Fruit fly (Drosophila melanogaster) whole organism, wandering third instar larva: ENCODE results near the gene CG12684.

ENCODE experiments used
- Abd-B ChIP-seq: fragments of >200 bp; optimal IDR thresholded peaks from 2 replicates; lab custom pipeline; 2017; ENCODE audit warnings: missing biosample characterization, missing genetic modification characterization
- CG32264 ChIP-seq: fragments of 200-800 bp; sonication (Bioruptor generic); optimal IDR thresholded peaks from 2 replicates; lab custom pipeline; 2016; ENCODE audit warnings: missing biosample characterization, missing genetic modification characterization
- CG9705 ChIP-seq: fragments of 200-800 bp; sonication (Bioruptor generic); optimal IDR thresholded peaks from 2 replicates; lab custom pipeline; 2018; ENCODE audit warnings: missing biosample characterization, mild to moderate bottlenecking, missing genetic modification characterization
- CrebA ChIP-seq: fragments of 200-800 bp; sonication (Bioruptor generic); optimal IDR thresholded peaks from 2 replicates; lab custom pipeline; 2016; ENCODE audit warnings: missing biosample characterization, mild to moderate bottlenecking, missing genetic modification characterization, borderline replicate concordance
- Dfd ChIP-seq: fragments of >200 bp; optimal IDR thresholded peaks from 2 replicates; lab custom pipeline; 2017; ENCODE audit warnings: missing biosample characterization, missing genetic modification characterization
- Dif ChIP-seq: fragments of 200-275, 200-300 bp; sonication (Bioruptor generic); optimal IDR thresholded peaks from 2 replicates; lab custom pipeline; 2018; ENCODE audit warnings: missing biosample characterization, missing genetic modification characterization; ENCODE audit not compliant: partially characterized antibody
- GATAd ChIP-seq: sonication (Bioruptor generic); optimal IDR thresholded peaks from 2 replicates; lab custom pipeline; 2016; ENCODE audit warnings: missing biosample characterization, missing genetic modification characterization
- HLH106 ChIP-seq: fragments of 200-800 bp; optimal IDR thresholded peaks from 3 replicates; lab custom pipeline; 2019; ENCODE audit warnings: missing biosample characterization, mild to moderate bottlenecking, missing genetic modification characterization, moderate library complexity
- Hnf4 ChIP-seq: fragments of 200-800 bp; sonication (Bioruptor generic); optimal IDR thresholded peaks from 2 replicates; lab custom pipeline; 2016; ENCODE audit warnings: missing biosample characterization, mild to moderate bottlenecking, missing genetic modification characterization
- Hr78 ChIP-seq: fragments of >200 bp; optimal IDR thresholded peaks from 2 replicates; lab custom pipeline; 2017; ENCODE audit warnings: missing biosample characterization, missing genetic modification characterization
- Hr83 ChIP-seq: fragments of 200-300 bp; sonication (Bioruptor generic); optimal IDR thresholded peaks from 2 replicates; lab custom pipeline; 2016; ENCODE audit warnings: missing biosample characterization, mild to moderate bottlenecking, missing genetic modification characterization, moderate library complexity; ENCODE audit not compliant: poor library complexity, severe bottlenecking
- Jra ChIP-seq: sonication (Bioruptor generic); optimal IDR thresholded peaks from 2 replicates; lab custom pipeline; 2016; ENCODE audit warnings: missing biosample characterization, missing genetic modification characterization
- Mio ChIP-seq: sonication (Bioruptor generic); optimal IDR thresholded peaks from 2 replicates; lab custom pipeline; 2016; ENCODE audit warnings: missing biosample characterization, missing genetic modification characterization
- Myc ChIP-seq: fragments of >200 bp; optimal IDR thresholded peaks from 2 replicates; lab custom pipeline; 2017
- N ChIP-seq: fragments of >200 bp; optimal IDR thresholded peaks from 2 replicates; lab custom pipeline; 2018; ENCODE audit warnings: missing biosample characterization, missing external identifiers, missing genetic modification characterization
- OdsH ChIP-seq: fragments of 200-800 bp; sonication (Bioruptor generic); optimal IDR thresholded peaks from 2 replicates; lab custom pipeline; 2016; ENCODE audit warnings: missing biosample characterization, mild to moderate bottlenecking, missing genetic modification characterization
- Rel ChIP-seq, 2 experiments: fragments of 200-800 bp; sonication (Bioruptor generic) in 1 of 2; optimal IDR thresholded peaks; 2 replicates in 1 of 2; 3 replicates in 1 of 2; lab custom pipeline; 2016 to 2019; ENCODE audit warnings: mild to moderate bottlenecking in 2 of 2, missing biosample characterization in 2 of 2, missing genetic modification characterization in 2 of 2, moderate library complexity in 1 of 2
- Sp1 ChIP-seq: fragments of 200-800 bp; sonication (Bioruptor generic); optimal IDR thresholded peaks from 3 replicates; lab custom pipeline; 2019; ENCODE audit warnings: missing biosample characterization, mild to moderate bottlenecking, missing genetic modification characterization, moderate library complexity
- Vsx2 ChIP-seq: fragments of 200-300, 225-300 bp; sonication (Bioruptor generic); optimal IDR thresholded peaks from 2 replicates; lab custom pipeline; 2018; ENCODE audit warnings: missing biosample characterization, missing genetic modification characterization; ENCODE audit not compliant: partially characterized antibody
- br ChIP-seq: fragments of 200-800 bp; sonication (Bioruptor generic); optimal IDR thresholded peaks from 2 replicates; lab custom pipeline; 2016; ENCODE audit warnings: missing biosample characterization, missing genetic modification characterization
- brk ChIP-seq: fragments of 200-800 bp; sonication (Bioruptor generic); optimal IDR thresholded peaks from 2 replicates; lab custom pipeline; 2016; ENCODE audit warnings: missing biosample characterization, mild to moderate bottlenecking, missing genetic modification characterization
- dl ChIP-seq, 2 experiments: fragments of 175-275, 200-275 bp in 1 of 2; fragments of 200-275 bp in 1 of 2; sonication (Bioruptor generic); optimal IDR thresholded peaks; lab custom pipeline; 2018; ENCODE audit warnings: mild to moderate bottlenecking in 2 of 2, missing biosample characterization in 2 of 2, missing genetic modification characterization in 2 of 2, moderate library complexity in 2 of 2; ENCODE audit not compliant: partially characterized antibody in 2 of 2, insufficient read depth in 1 of 2
- dmrt93B ChIP-seq: fragments of 200-800 bp; sonication (Bioruptor generic); optimal IDR thresholded peaks from 2 replicates; lab custom pipeline; 2018; ENCODE audit warnings: missing biosample characterization, mild to moderate bottlenecking, missing genetic modification characterization
- dsf ChIP-seq: sonication (Bioruptor generic); optimal IDR thresholded peaks from 2 replicates; lab custom pipeline; 2016; ENCODE audit warnings: missing biosample characterization, missing genetic modification characterization, borderline replicate concordance
- ey ChIP-seq: fragments of 200-800 bp; sonication (Bioruptor generic); optimal IDR thresholded peaks from 2 replicates; lab custom pipeline; 2016; ENCODE audit warnings: missing biosample characterization, missing genetic modification characterization
- foxo ChIP-seq, 2 experiments: fragments of 200-800 bp; sonication (Bioruptor generic); optimal IDR thresholded peaks; 2 replicates in 1 of 2; 3 replicates in 1 of 2; lab custom pipeline; 2016 to 2017; ENCODE audit warnings: missing biosample characterization in 2 of 2, missing genetic modification characterization in 2 of 2
- fru ChIP-seq: fragments of 200-800 bp; sonication (Bioruptor generic); optimal IDR thresholded peaks from 3 replicates; lab custom pipeline; 2016; ENCODE audit warnings: missing biosample characterization, mild to moderate bottlenecking, missing genetic modification characterization
- h ChIP-seq: fragments of 200-800 bp; sonication (Bioruptor generic); optimal IDR thresholded peaks from 3 replicates; lab custom pipeline; 2016; ENCODE audit warnings: missing biosample characterization, mild to moderate bottlenecking, missing genetic modification characterization
- jim ChIP-seq: fragments of 175-275, 200-325 bp; sonication (Bioruptor generic); optimal IDR thresholded peaks from 2 replicates; lab custom pipeline; 2016; ENCODE audit warnings: missing biosample characterization, mild to moderate bottlenecking, missing genetic modification characterization
- lola ChIP-seq: fragments of >200 bp; optimal IDR thresholded peaks from 2 replicates; lab custom pipeline; 2017; ENCODE audit warnings: missing biosample characterization, missing genetic modification characterization
- pan ChIP-seq: fragments of >200 bp; optimal IDR thresholded peaks from 2 replicates; lab custom pipeline; 2017
- psq ChIP-seq: fragments of 200-800 bp; sonication (Bioruptor generic); optimal IDR thresholded peaks from 3 replicates; lab custom pipeline; 2017; ENCODE audit warnings: missing biosample characterization, mild to moderate bottlenecking, missing genetic modification characterization, moderate library complexity
- rgr ChIP-seq: fragments of 200-800 bp; sonication (Bioruptor generic); optimal IDR thresholded peaks from 3 replicates; lab custom pipeline; 2016; ENCODE audit warnings: missing biosample characterization, mild to moderate bottlenecking, missing genetic modification characterization
- sage ChIP-seq: fragments of 200-800 bp; sonication (Bioruptor generic); optimal IDR thresholded peaks from 2 replicates; lab custom pipeline; 2016; ENCODE audit warnings: missing biosample characterization, mild to moderate bottlenecking, missing genetic modification characterization
- sv ChIP-seq: fragments of 200-800 bp; sonication (Bioruptor generic); optimal IDR thresholded peaks from 3 replicates; lab custom pipeline; 2016; ENCODE audit warnings: missing biosample characterization, missing genetic modification characterization
- tai ChIP-seq: sonication (Bioruptor generic); optimal IDR thresholded peaks from 2 replicates; lab custom pipeline; 2016; ENCODE audit warnings: missing biosample characterization, missing genetic modification characterization
- usp ChIP-seq: fragments of >200 bp; optimal IDR thresholded peaks from 2 replicates; lab custom pipeline; 2017; ENCODE audit warnings: missing biosample characterization, missing genetic modification characterization
- woc ChIP-seq: sonication (Bioruptor generic); optimal IDR thresholded peaks from 2 replicates; lab custom pipeline; 2016; ENCODE audit warnings: missing biosample characterization, mild to moderate bottlenecking, missing genetic modification characterization

CG12684 gene

DNA sequence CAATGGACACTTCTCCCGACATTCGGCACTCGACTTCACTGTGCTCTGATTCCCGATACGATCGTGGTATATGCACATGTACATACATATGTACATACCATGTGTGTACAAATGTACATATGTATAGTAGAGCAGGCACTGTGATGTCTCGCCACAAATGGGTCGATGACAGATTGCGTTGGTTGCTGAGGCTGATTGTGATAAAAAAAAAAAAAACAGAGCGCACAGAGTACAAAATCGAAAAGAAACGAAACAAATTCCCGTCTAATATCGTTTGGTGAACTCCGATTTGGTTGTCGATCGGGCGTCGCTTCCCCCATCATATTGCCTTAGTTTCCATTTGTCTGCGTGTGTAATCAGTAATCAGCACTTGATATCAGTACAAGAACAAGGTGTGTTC is 15.9 kb downstream of the CG12684 start:
- TF ChIP-seq N (GFP tag; lab: Kevin White, UChicago) (no peak), dmrt93B (GFP tag; lab: Kevin White, UChicago) (no peak), Rel (GFP tag; optimal IDR thresholded peaks at IDR 0.05; lab: Kevin White, UChicago) (no peak), Rel (tag; optimal IDR thresholded peaks at IDR 0.05; lab: Kevin White, UChicago) (peak; percentile 46), OdsH (GFP tag; lab: Kevin White, UChicago) (no peak), Jra (GFP tag; lab: Kevin White, UChicago) (no peak), GATAd (GFP tag; lab: Kevin White, UChicago) (no peak), h (GFP tag; lab: Kevin White, UChicago) (peak; percentile 42), jim (GFP tag; lab: Kevin White, UChicago) (no peak), usp (GFP tag; lab: Kevin White, UChicago) (no peak)

DNA sequence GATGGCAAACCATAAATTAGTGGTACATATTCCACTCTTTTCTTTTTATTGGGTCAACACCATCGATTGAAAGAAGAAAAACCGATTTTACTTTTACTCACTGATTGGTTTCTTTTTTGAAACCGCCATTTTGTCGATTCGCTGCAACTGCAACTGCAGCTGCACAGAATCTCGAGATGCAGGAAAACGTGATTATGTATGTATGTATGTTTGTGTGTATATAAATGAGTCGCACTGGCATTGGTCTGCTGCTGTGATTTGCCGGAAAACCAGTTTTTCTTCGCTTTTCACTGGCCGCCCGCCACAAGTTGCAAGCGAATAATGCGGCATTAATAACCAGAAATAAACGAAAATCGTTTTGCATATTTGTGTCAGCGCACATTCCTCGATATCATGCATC is 17.0 kb downstream of the CG12684 start:
- TF ChIP-seq N (GFP tag; lab: Kevin White, UChicago) (no peak), Rel (GFP tag; optimal IDR thresholded peaks at IDR 0.05; lab: Kevin White, UChicago) (no peak), Rel (tag; optimal IDR thresholded peaks at IDR 0.05; lab: Kevin White, UChicago) (no peak), h (GFP tag; lab: Kevin White, UChicago) (no peak), Myc (no peak), Jra (GFP tag; lab: Kevin White, UChicago) (no peak), Vsx2 (GFP tag; lab: Kevin White, UChicago) (no peak), pan (lab: Kevin White, UChicago) (no peak), ey (GFP tag; lab: Kevin White, UChicago) (no peak), CG9705 (GFP tag; lab: Kevin White, UChicago) (no peak), psq (no peak), brk (GFP tag; lab: Kevin White, UChicago) (no peak), Hr78 (GFP tag; lab: Kevin White, UChicago) (no peak), jim (GFP tag; lab: Kevin White, UChicago) (no peak), foxo (GFP tag; optimal IDR thresholded peaks at IDR 0.05; lab: Kevin White, UChicago) (no peak), rgr (GFP tag; lab: Kevin White, UChicago) (no peak), HLH106 (tag; lab: Kevin White, UChicago) (no peak), fru (no peak), dmrt93B (GFP tag; lab: Kevin White, UChicago) (no peak), dsf (GFP tag; lab: Kevin White, UChicago) (no peak), tai (no peak)

DNA sequence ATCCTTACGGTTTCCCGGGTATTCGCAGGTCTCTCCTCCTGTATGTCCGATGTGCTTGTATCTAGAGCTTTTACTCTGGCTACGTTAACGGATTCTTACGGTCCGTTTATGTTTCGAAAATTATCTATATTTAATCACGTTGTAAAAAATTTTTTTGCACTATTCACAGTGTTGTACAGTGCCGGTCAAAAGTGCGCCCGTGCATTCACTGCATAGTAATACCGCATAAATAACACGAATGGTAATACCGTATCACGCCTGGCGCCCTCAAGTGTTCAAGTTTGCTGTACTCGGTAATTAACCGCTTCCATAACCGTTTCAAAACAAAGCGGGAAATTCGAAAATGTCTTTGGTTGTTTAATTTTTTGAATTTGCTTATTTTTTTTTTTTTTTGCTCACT is 17.7 kb downstream of the CG12684 start, which contains the start of gene CG11444:
Gene CG11444 (minus strand): TSS at position 400 of the 400 bp plus-strand sequence.
- TF ChIP-seq dsf (GFP tag; lab: Kevin White, UChicago), result no peak
- TF ChIP-seq sv, result no peak
- TF ChIP-seq Jra (GFP tag; lab: Kevin White, UChicago), result peak; percentile 38
- TF ChIP-seq Hnf4 (GFP tag; lab: Kevin White, UChicago), result no peak
- TF ChIP-seq brk (GFP tag; lab: Kevin White, UChicago), result no peak
- no peak for TF ChIP-seq dmrt93B (GFP tag; lab: Kevin White, UChicago)
- TF ChIP-seq OdsH (GFP tag; lab: Kevin White, UChicago), result peak; percentile 5
- no peak for TF ChIP-seq Hr78 (GFP tag; lab: Kevin White, UChicago)
- TF ChIP-seq sage (GFP tag; lab: Kevin White, UChicago), result no peak
- TF ChIP-seq usp (GFP tag; lab: Kevin White, UChicago), result no peak
- TF ChIP-seq Mio (GFP tag; lab: Kevin White, UChicago), result no peak
- no peak for TF ChIP-seq dl (GFP tag; optimal IDR thresholded peaks at IDR 0.05; lab: Kevin White, UChicago; ENCODE audit: insufficient read depth in 1 of 2, partially characterized antibody in 2 of 2)
- no peak for TF ChIP-seq Vsx2 (GFP tag; lab: Kevin White, UChicago)
- TF ChIP-seq Rel (GFP tag; optimal IDR thresholded peaks at IDR 0.05; lab: Kevin White, UChicago), result no peak
- peak; percentile 62 for TF ChIP-seq Rel (tag; optimal IDR thresholded peaks at IDR 0.05; lab: Kevin White, UChicago)
- TF ChIP-seq woc (GFP tag; lab: Kevin White, UChicago), result no peak
- no peak for TF ChIP-seq CrebA
- no peak for TF ChIP-seq lola (GFP tag; lab: Kevin White, UChicago)
- no peak for TF ChIP-seq Dfd (GFP tag; lab: Kevin White, UChicago)
- peak; percentile 10 for TF ChIP-seq Hr83
- no peak for TF ChIP-seq GATAd (GFP tag; lab: Kevin White, UChicago)
- TF ChIP-seq psq, result no peak
- peak; percentile 75 for TF ChIP-seq rgr (GFP tag; lab: Kevin White, UChicago)
- no peak for TF ChIP-seq pan (lab: Kevin White, UChicago)
- TF ChIP-seq jim (GFP tag; lab: Kevin White, UChicago), result no peak
- TF ChIP-seq Dif (GFP tag; lab: Kevin White, UChicago), result no peak
- peak; percentile 31 for TF ChIP-seq ey (GFP tag; lab: Kevin White, UChicago)
- peak; percentile 64 for TF ChIP-seq h (GFP tag; lab: Kevin White, UChicago)
- peak; percentile 74 for TF ChIP-seq Myc
- TF ChIP-seq CG32264 (GFP tag; lab: Kevin White, UChicago), result no peak
- no peak for TF ChIP-seq tai
- TF ChIP-seq foxo (GFP tag; optimal IDR thresholded peaks at IDR 0.05; lab: Kevin White, UChicago), result peak in 1 of 2 experiments; percentile 65
- no peak for TF ChIP-seq fru
- peak; percentile 22 for TF ChIP-seq Sp1 (GFP tag; lab: Kevin White, UChicago)
- no peak for TF ChIP-seq Abd-B (GFP tag; lab: Kevin White, UChicago)
- TF ChIP-seq HLH106 (tag; lab: Kevin White, UChicago), result peak; percentile 39
- TF ChIP-seq N (GFP tag; lab: Kevin White, UChicago), result no peak
- peak; percentile 37 for TF ChIP-seq br
- TF ChIP-seq CG9705 (GFP tag; lab: Kevin White, UChicago), result peak; percentile 7
